Fruit fly (Drosophila melanogaster) whole organism, embryonic: ENCODE measurements around the gene CG12106.

ENCODE experiments used
- Atf-2 ChIP-seq: fragments of 200-800 bp; sonication (Bioruptor generic); optimal IDR thresholded peaks from 2 replicates; lab custom pipeline; 2016; ENCODE audit warnings: missing biosample characterization, missing genetic modification characterization
- C15 ChIP-seq: fragments of 200-800 bp; sonication (Bioruptor generic); IDR thresholded peaks from 3 replicates; pipeline ENCODE4 v1.3.6; 2022; ENCODE audit warnings: missing biosample characterization, missing genetic modification characterization
- CG1024 ChIP-seq: fragments of 200-800 bp; sonication (Bioruptor generic); IDR thresholded peaks from 2 replicates; pipeline ENCODE4 v1.3.6; 2022; ENCODE audit warnings: missing biosample characterization, missing genetic modification characterization
- CG10267 ChIP-seq: fragments of 200-800 bp; sonication (Bioruptor generic); optimal IDR thresholded peaks from 2 replicates; lab custom pipeline; 2018; ENCODE audit warnings: missing biosample characterization, mild to moderate bottlenecking, missing genetic modification characterization, moderate library complexity
- CG10366 ChIP-seq: fragments of 200-800 bp; sonication (Bioruptor generic); IDR thresholded peaks from 2 replicates; pipeline ENCODE4 v1.3.6; 2022; ENCODE audit warnings: missing biosample characterization, missing genetic modification characterization
- CG11085 ChIP-seq: fragments of 200-800 bp; sonication (Bioruptor generic); IDR thresholded peaks from 2 replicates; pipeline ENCODE4 v1.3.6; 2022; ENCODE audit warnings: missing biosample characterization, missing genetic modification characterization
- CG11398 ChIP-seq: fragments of 200-800 bp; sonication (Bioruptor generic); optimal IDR thresholded peaks from 2 replicates; lab custom pipeline; 2016; ENCODE audit warnings: missing biosample characterization, missing genetic modification characterization
- CG12942 ChIP-seq: fragments of 200-800 bp; sonication (Bioruptor generic); optimal IDR thresholded peaks from 3 replicates; lab custom pipeline; 2016; ENCODE audit warnings: missing biosample characterization, missing genetic modification characterization
- CG15514 ChIP-seq: fragments of 200-800 bp; sonication (Bioruptor generic); optimal IDR thresholded peaks from 3 replicates; lab custom pipeline; 2017; ENCODE audit warnings: missing biosample characterization, missing genetic modification characterization, mild to moderate bottlenecking, moderate library complexity, missing genetic modification reagents
- CG17829 ChIP-seq: fragments of 200-800 bp; optimal IDR thresholded peaks from 2 replicates; lab custom pipeline; 2019; ENCODE audit warnings: missing biosample characterization, mild to moderate bottlenecking, missing genetic modification characterization, moderate library complexity
- CG1792 ChIP-seq: fragments of 200-800 bp; sonication (Bioruptor generic); optimal IDR thresholded peaks from 2 replicates; lab custom pipeline; 2016; ENCODE audit warnings: missing biosample characterization, missing genetic modification characterization
- CG18262 ChIP-seq: fragments of 200-800 bp; optimal IDR thresholded peaks from 3 replicates; lab custom pipeline; 2019; ENCODE audit warnings: missing biosample characterization, mild to moderate bottlenecking, missing genetic modification characterization, moderate library complexity
- CG1832 ChIP-seq: fragments of 200-800 bp; sonication (Bioruptor generic); optimal IDR thresholded peaks from 2 replicates; lab custom pipeline; 2017; ENCODE audit warnings: missing biosample characterization, mild to moderate bottlenecking, missing genetic modification characterization, inconsistent platforms
- CG2678 ChIP-seq: fragments of 200-800 bp; sonication (Bioruptor generic); optimal IDR thresholded peaks from 3 replicates; lab custom pipeline; 2019; ENCODE audit warnings: missing biosample characterization, mild to moderate bottlenecking, missing genetic modification characterization, moderate library complexity
- CG2875 ChIP-seq: fragments of 200-800 bp; sonication (Bioruptor generic); optimal IDR thresholded peaks from 2 replicates; lab custom pipeline; 2017; ENCODE audit warnings: missing biosample characterization, mild to moderate bottlenecking, missing genetic modification characterization, missing genetic modification reagents
- CG31224 ChIP-seq: fragments of 200-800 bp; sonication (Bioruptor generic); IDR thresholded peaks from 2 replicates; pipeline ENCODE4 v1.3.6; 2022; ENCODE audit warnings: missing biosample characterization, missing genetic modification characterization
- CG31365 ChIP-seq: fragments of 200-800 bp; sonication (Bioruptor generic); optimal IDR thresholded peaks from 2 replicates; lab custom pipeline; 2018; ENCODE audit warnings: missing biosample characterization, mild to moderate bottlenecking, missing genetic modification characterization
- CG33557 ChIP-seq: fragments of 200-800 bp; sonication (Bioruptor generic); optimal IDR thresholded peaks from 2 replicates; lab custom pipeline; 2019; ENCODE audit warnings: missing biosample characterization, mild to moderate bottlenecking, missing genetic modification characterization, moderate library complexity
- CG9215 ChIP-seq: fragments of 200-800 bp; sonication (Bioruptor generic); IDR thresholded peaks from 2 replicates; pipeline ENCODE4 v1.3.6; 2022; ENCODE audit warnings: missing biosample characterization, missing genetic modification characterization
- CG9797 ChIP-seq: fragments of 200-800 bp; sonication (Bioruptor generic); optimal IDR thresholded peaks from 3 replicates; lab custom pipeline; 2018; ENCODE audit warnings: missing biosample characterization, mild to moderate bottlenecking, missing genetic modification characterization
- Chrac-16 ChIP-seq: fragments of 200-800 bp; sonication (Bioruptor generic); optimal IDR thresholded peaks from 3 replicates; lab custom pipeline; 2016; ENCODE audit warnings: missing biosample characterization, missing genetic modification characterization
- Drgx ChIP-seq: fragments of 200-800 bp; sonication (Bioruptor generic); IDR thresholded peaks from 2 replicates; pipeline ENCODE4 v1.3.6; 2022; ENCODE audit warnings: missing biosample characterization, missing genetic modification characterization
- Hsf ChIP-seq: fragments of 200-800 bp; sonication (Bioruptor generic); optimal IDR thresholded peaks from 3 replicates; lab custom pipeline; 2016; ENCODE audit warnings: missing biosample characterization, missing genetic modification characterization
- Jarid2 ChIP-seq: fragments of 200-800 bp; sonication (Bioruptor generic); optimal IDR thresholded peaks from 3 replicates; lab custom pipeline; 2017; ENCODE audit warnings: mild to moderate bottlenecking, missing biosample characterization, missing genetic modification reagents, missing genetic modification characterization
- Lpt ChIP-seq: fragments of >200 bp; optimal IDR thresholded peaks from 2 replicates; lab custom pipeline; 2018; ENCODE audit warnings: missing biosample characterization, missing genetic modification characterization
- NC2α ChIP-seq: fragments of 200-800 bp; sonication (Bioruptor generic); optimal IDR thresholded peaks from 2 replicates; lab custom pipeline; 2016; ENCODE audit warnings: missing biosample characterization, missing genetic modification characterization
- NK7.1 ChIP-seq: fragments of 200-800 bp; sonication (Bioruptor generic); optimal IDR thresholded peaks from 3 replicates; lab custom pipeline; 2016; ENCODE audit warnings: missing biosample characterization, missing genetic modification characterization
- Nf-YA ChIP-seq: fragments of 200-800 bp; sonication (Bioruptor generic); IDR thresholded peaks from 2 replicates; pipeline ENCODE4 v1.3.6; 2022; ENCODE audit warnings: missing biosample characterization, missing genetic modification characterization
- Opbp ChIP-seq: fragments of 200-800 bp; sonication (Bioruptor generic); IDR thresholded peaks from 3 replicates; pipeline ENCODE4 v1.3.6; 2022; ENCODE audit warnings: missing biosample characterization, missing genetic modification characterization; ENCODE audit not compliant: partially characterized antibody
- Sox100B ChIP-seq: fragments of 200-800 bp; sonication (Bioruptor generic); optimal IDR thresholded peaks from 3 replicates; lab custom pipeline; 2018; ENCODE audit warnings: missing biosample characterization, mild to moderate bottlenecking, missing genetic modification characterization
- Sry-δ ChIP-seq: fragments of 200-800 bp; sonication (Bioruptor generic); optimal IDR thresholded peaks from 2 replicates; lab custom pipeline; 2016; ENCODE audit warnings: missing biosample characterization, missing genetic modification characterization
- ab ChIP-seq: fragments of 200-800 bp; sonication (Bioruptor generic); optimal IDR thresholded peaks from 2 replicates; lab custom pipeline; 2016; ENCODE audit warnings: missing biosample characterization, missing genetic modification characterization
- br ChIP-seq: fragments of >200 bp; optimal IDR thresholded peaks from 2 replicates; lab custom pipeline; 2017
- bsh ChIP-seq, 2 experiments: fragments of 200-800 bp; sonication (Bioruptor generic); optimal IDR thresholded peaks; 2 replicates each; lab custom pipeline; 2017 to 2018; ENCODE audit warnings: mild to moderate bottlenecking in 2 of 2, missing biosample characterization in 2 of 2, missing genetic modification characterization in 2 of 2, moderate library complexity in 1 of 2
- btn ChIP-seq: fragments of 200-800 bp; sonication (Bioruptor generic); optimal IDR thresholded peaks from 2 replicates; lab custom pipeline; 2016; ENCODE audit warnings: missing biosample characterization, missing genetic modification characterization
- cad ChIP-seq: fragments of >200 bp; optimal IDR thresholded peaks from 2 replicates; lab custom pipeline; 2017; ENCODE audit warnings: missing biosample characterization, missing genetic modification characterization
- en ChIP-seq: fragments of 200-800 bp; sonication (Bioruptor generic); optimal IDR thresholded peaks from 2 replicates; lab custom pipeline; 2016; ENCODE audit warnings: missing biosample characterization, missing genetic modification characterization
- eve ChIP-seq, 2 experiments: fragments of >200 bp; optimal IDR thresholded peaks; 2 replicates each; lab custom pipeline; 2017; ENCODE audit warnings: missing biosample characterization in 2 of 2, missing genetic modification characterization in 2 of 2
- fd102C ChIP-seq: fragments of 200-800 bp; sonication (Bioruptor generic); optimal IDR thresholded peaks from 2 replicates; lab custom pipeline; 2018; ENCODE audit warnings: missing biosample characterization, mild to moderate bottlenecking, missing genetic modification characterization, moderate library complexity
- gem ChIP-seq: fragments of 200-800 bp; sonication (Bioruptor generic); optimal IDR thresholded peaks from 2 replicates; lab custom pipeline; 2019; ENCODE audit warnings: missing biosample characterization, mild to moderate bottlenecking, missing genetic modification characterization, moderate library complexity
- gt ChIP-seq: fragments of 200-800 bp; sonication (Bioruptor generic); IDR thresholded peaks from 2 replicates; pipeline ENCODE4 v1.3.6; 2022; ENCODE audit warnings: missing biosample characterization, missing genetic modification characterization
- ind ChIP-seq: fragments of 200-800 bp; sonication (Bioruptor generic); optimal IDR thresholded peaks from 3 replicates; lab custom pipeline; 2016; ENCODE audit warnings: missing biosample characterization, missing genetic modification characterization
- inv ChIP-seq: fragments of 200-800 bp; sonication (Bioruptor generic); IDR thresholded peaks from 2 replicates; pipeline ENCODE4 v1.3.6; 2022; ENCODE audit warnings: missing biosample characterization, missing genetic modification characterization; ENCODE audit not compliant: partially characterized antibody
- kay ChIP-seq: fragments of 200-800 bp; sonication (Bioruptor generic); optimal IDR thresholded peaks from 2 replicates; lab custom pipeline; 2016; ENCODE audit warnings: missing biosample characterization, missing genetic modification characterization
- p53 ChIP-seq: fragments of 200-800 bp; sonication (Bioruptor generic); optimal IDR thresholded peaks from 2 replicates; lab custom pipeline; 2016; ENCODE audit warnings: missing biosample characterization, missing genetic modification characterization
- prd ChIP-seq, 3 experiments: fragments of >200 bp in 2 of 3; fragments of 200-800 bp in 1 of 3; sonication (Bioruptor generic) in 1 of 3; optimal IDR thresholded peaks in 2 of 3; IDR thresholded peaks in 1 of 3; 2 replicates in 2 of 3; 3 replicates in 1 of 3; pipeline versions ENCODE4 v1.3.6 to Lab custom; 2017 to 2022; ENCODE audit warnings: missing biosample characterization in 1 of 3, missing genetic modification characterization in 1 of 3
- psq ChIP-seq: fragments of 200-800 bp; sonication (Bioruptor generic); optimal IDR thresholded peaks from 2 replicates; lab custom pipeline; 2017; ENCODE audit warnings: missing biosample characterization, missing genetic modification characterization
- sim ChIP-seq: fragments of 200-800 bp; sonication (Bioruptor generic); IDR thresholded peaks from 2 replicates; pipeline ENCODE4 v1.3.6; 2022; ENCODE audit warnings: missing biosample characterization, missing genetic modification characterization
- sima ChIP-seq: fragments of 200-800 bp; sonication (Bioruptor generic); optimal IDR thresholded peaks from 2 replicates; lab custom pipeline; 2016; ENCODE audit warnings: missing biosample characterization, missing genetic modification characterization
- tll ChIP-seq, 2 experiments: fragments of 200-800 bp in 1 of 2; fragments of >200 bp in 1 of 2; sonication (Bioruptor generic) in 1 of 2; optimal IDR thresholded peaks; 2 replicates each; lab custom pipeline; 2017 to 2019; ENCODE audit warnings: missing biosample characterization in 2 of 2, missing genetic modification characterization in 2 of 2, mild to moderate bottlenecking in 1 of 2, moderate library complexity in 1 of 2
- zen ChIP-seq: fragments of 200-800 bp; sonication (Bioruptor generic); optimal IDR thresholded peaks from 3 replicates; lab custom pipeline; 2018; ENCODE audit warnings: missing biosample characterization, mild to moderate bottlenecking, missing genetic modification characterization, moderate library complexity

The CG12106 gene

dm6 chrX:9152127-9152598, 41.5 kb upstream of the CG12106 start (continued):
- TF ChIP-seq CG33557 (GFP tag; lab: Kevin White, UChicago) (peak; percentile 44), Opbp (no peak), Nf-YA (GFP tag; lab: Robert Waterston, UW) (0 out of 2 replicates have a peak, but pooled peaks have one; percentile 8), CG15514 (GFP tag; lab: Kevin White, UChicago) (peak; percentile 63), CG9797 (GFP tag; lab: Kevin White, UChicago) (no peak), CG9215 (GFP tag; lab: Robert Waterston, UW) (no peak), br (lab: Kevin White, UChicago) (no peak), kay (no peak), Atf-2 (GFP tag; lab: Kevin White, UChicago) (no peak), CG2875 (GFP tag; lab: Kevin White, UChicago) (no peak), bsh (GFP tag; optimal IDR thresholded peaks at IDR 0.05; lab: Kevin White, UChicago) (peak; percentile 19 to 20), CG31365 (tag; lab: Kevin White, UChicago) (no peak), Chrac-16 (GFP tag; lab: Kevin White, UChicago) (peak; percentile 24), C15 (no peak), cad (GFP tag; lab: Kevin White, UChicago) (no peak), CG12942 (GFP tag; lab: Kevin White, UChicago) (no peak), Sox100B (GFP tag; lab: Kevin White, UChicago) (no peak), CG1024 (GFP tag; lab: Robert Waterston, UW) (peak; percentile 22; the same call in 1 of the 2 replicates), Lpt (no peak), Hsf (peak; percentile 35), CG11085 (GFP tag; lab: Robert Waterston, UW) (no peak), fd102C (GFP tag; lab: Kevin White, UChicago) (no peak), CG2678 (tag; lab: Kevin White, UChicago) (no peak), ab (GFP tag; lab: Kevin White, UChicago) (no peak), NK7.1 (GFP tag; lab: Kevin White, UChicago) (no peak), tll (GFP tag; optimal IDR thresholded peaks at IDR 0.05; lab: Kevin White, UChicago) (peak in 1 of 2 experiments; percentile 22), zen (tag; lab: Kevin White, UChicago) (no peak), CG31224 (GFP tag; lab: Robert Waterston, UW) (no peak), prd (optimal IDR thresholded peaks at IDR 0.05; lab: Kevin White, UChicago) (no peak), prd (GFP tag; IDR thresholded peaks at IDR 0.05; lab: Robert Waterston, UW) (0 out of 3 replicates have a peak, but pooled peaks have one; percentile 39), en (GFP tag; lab: Kevin White, UChicago) (no peak), CG1792 (GFP tag; lab: Kevin White, UChicago) (no peak), CG18262 (peak; percentile 11), CG1832 (GFP tag; lab: Kevin White, UChicago) (no peak), inv (GFP tag; lab: Robert Waterston, UW) (no peak), gem (no peak), sim (GFP tag; lab: Robert Waterston, UW) (peak; percentile 23; the same call in 1 of the 2 replicates), psq (GFP tag; lab: Kevin White, UChicago) (no peak), sima (GFP tag; lab: Kevin White, UChicago) (no peak), btn (no peak), CG17829 (tag; lab: Kevin White, UChicago) (peak; percentile 16), Sry-δ (GFP tag; lab: Kevin White, UChicago) (peak; percentile 7), Jarid2 (GFP tag; lab: Kevin White, UChicago) (no peak), CG11398 (GFP tag; lab: Kevin White, UChicago) (no peak), eve (GFP tag; optimal IDR thresholded peaks at IDR 0.05; lab: Kevin White, UChicago) (no peak), gt (GFP tag; lab: Robert Waterston, UW) (no peak), CG10366 (GFP tag; lab: Robert Waterston, UW) (0 out of 2 replicates have a peak, but pooled peaks have one; percentile 18), CG10267 (tag; lab: Kevin White, UChicago) (peak; percentile 24), NC2α (GFP tag; lab: Kevin White, UChicago) (no peak), Drgx (GFP tag; lab: Robert Waterston, UW) (peak; percentile 68), ind (GFP tag; lab: Kevin White, UChicago) (peak; percentile 22), p53 (GFP tag; lab: Kevin White, UChicago) (no peak)
